Fruit fly (Drosophila melanogaster) whole organism, embryonic: Measurements from ENCODE around the gene E2f1.

Experiments
- Atf6 ChIP-seq: fragments of 200-800 bp; sonication (Bioruptor generic); IDR thresholded peaks from 2 replicates; pipeline ENCODE4 v1.3.6; 2022; ENCODE audit warnings: missing biosample characterization, missing genetic modification characterization
- B-H2 ChIP-seq: fragments of 200-800 bp; sonication (Bioruptor generic); optimal IDR thresholded peaks from 2 replicates; lab custom pipeline; 2018; ENCODE audit warnings: missing biosample characterization, mild to moderate bottlenecking, missing genetic modification characterization
- BEAF-32 ChIP-seq: fragments of 200-800 bp; sonication (Bioruptor generic); optimal IDR thresholded peaks from 3 replicates; lab custom pipeline; 2017; ENCODE audit warnings: missing biosample characterization, missing genetic modification characterization, mild to moderate bottlenecking, moderate library complexity, missing genetic modification reagents
- BtbVII ChIP-seq: fragments of 200-800 bp; sonication (Bioruptor generic); optimal IDR thresholded peaks from 3 replicates; lab custom pipeline; 2017; ENCODE audit warnings: missing biosample characterization, mild to moderate bottlenecking, missing genetic modification characterization
- CG10274 ChIP-seq: fragments of 200-800 bp; sonication (Bioruptor generic); optimal IDR thresholded peaks from 3 replicates; lab custom pipeline; 2017; ENCODE audit warnings: missing biosample characterization, mild to moderate bottlenecking, missing genetic modification characterization
- CG11723 ChIP-seq: fragments of 200-800 bp; sonication (Bioruptor generic); optimal IDR thresholded peaks from 2 replicates; lab custom pipeline; 2017; ENCODE audit warnings: missing biosample characterization, mild to moderate bottlenecking, missing genetic modification characterization
- CG12104 ChIP-seq: fragments of 200-800 bp; sonication (Bioruptor generic); optimal IDR thresholded peaks from 3 replicates; lab custom pipeline; 2016; ENCODE audit warnings: missing biosample characterization, missing genetic modification characterization
- CG14014 ChIP-seq: fragments of 200-800 bp; sonication (Bioruptor generic); IDR thresholded peaks from 2 replicates; pipeline ENCODE4 v1.3.6; 2022; ENCODE audit warnings: missing biosample characterization, missing genetic modification characterization
- CG1602 ChIP-seq: fragments of 200-800 bp; sonication (Bioruptor generic); optimal IDR thresholded peaks from 3 replicates; lab custom pipeline; 2016; ENCODE audit warnings: missing biosample characterization, missing genetic modification characterization
- CG18011 ChIP-seq: fragments of 200-800 bp; sonication (Bioruptor generic); optimal IDR thresholded peaks from 2 replicates; lab custom pipeline; 2017; ENCODE audit warnings: missing biosample characterization, missing genetic modification characterization, mild to moderate bottlenecking, moderate library complexity, missing genotype
- CG2129 ChIP-seq: fragments of 200-800 bp; sonication (Bioruptor generic); IDR thresholded peaks from 2 replicates; pipeline ENCODE4 v1.3.6; 2022; ENCODE audit warnings: missing biosample characterization, missing genetic modification characterization; ENCODE audit not compliant: partially characterized antibody
- CG2199 ChIP-seq: fragments of 200-800 bp; sonication (Bioruptor generic); IDR thresholded peaks from 3 replicates; pipeline ENCODE4 v1.3.6; 2022; ENCODE audit warnings: missing biosample characterization, missing genetic modification characterization
- CG3065 ChIP-seq: fragments of 200-800 bp; sonication (Bioruptor generic); optimal IDR thresholded peaks from 2 replicates; lab custom pipeline; 2016; ENCODE audit warnings: missing biosample characterization, missing genetic modification characterization
- CG33557 ChIP-seq: fragments of 200-800 bp; sonication (Bioruptor generic); optimal IDR thresholded peaks from 2 replicates; lab custom pipeline; 2019; ENCODE audit warnings: missing biosample characterization, mild to moderate bottlenecking, missing genetic modification characterization, moderate library complexity
- CG4707 ChIP-seq: fragments of 200-800 bp; sonication (Bioruptor generic); optimal IDR thresholded peaks from 2 replicates; lab custom pipeline; 2018; ENCODE audit warnings: missing biosample characterization, mild to moderate bottlenecking, missing genetic modification characterization, moderate library complexity
- CG4730 ChIP-seq: fragments of 200-800 bp; sonication (Bioruptor generic); IDR thresholded peaks from 2 replicates; pipeline ENCODE4 v1.3.6; 2022; ENCODE audit warnings: missing biosample characterization, missing genetic modification characterization
- CG6765 ChIP-seq: fragments of 200-800 bp; sonication (Bioruptor generic); optimal IDR thresholded peaks from 3 replicates; lab custom pipeline; 2017; ENCODE audit warnings: missing biosample characterization, mild to moderate bottlenecking, missing genetic modification characterization
- CG7372 ChIP-seq: fragments of 200-800 bp; sonication (Bioruptor generic); IDR thresholded peaks from 2 replicates; pipeline ENCODE4 v1.3.6; 2022; ENCODE audit warnings: missing biosample characterization, missing genetic modification characterization
- CG7987 ChIP-seq: fragments of 200-800 bp; sonication (Bioruptor generic); optimal IDR thresholded peaks from 2 replicates; lab custom pipeline; 2018; ENCODE audit warnings: missing biosample characterization, mild to moderate bottlenecking, missing genetic modification characterization, moderate library complexity
- CHES-1-like ChIP-seq: fragments of 200-800 bp; sonication (Bioruptor generic); optimal IDR thresholded peaks from 2 replicates; lab custom pipeline; 2016; ENCODE audit warnings: missing biosample characterization, missing genetic modification characterization
- CoRest ChIP-seq: fragments of 200-800 bp; sonication (Bioruptor generic); optimal IDR thresholded peaks from 3 replicates; lab custom pipeline; 2018; ENCODE audit warnings: missing biosample characterization, mild to moderate bottlenecking, missing genetic modification characterization, moderate library complexity
- D ChIP-seq, 2 experiments: fragments of 200-800 bp in 1 of 2; fragments of >200 bp in 1 of 2; sonication (Bioruptor generic) in 1 of 2; optimal IDR thresholded peaks; 2 replicates in 1 of 2; 3 replicates in 1 of 2; lab custom pipeline; 2017; ENCODE audit warnings: mild to moderate bottlenecking in 1 of 2, missing biosample characterization in 1 of 2, missing genetic modification characterization in 1 of 2, missing genetic modification reagents in 1 of 2
- Dip2 ChIP-seq: fragments of 200-800 bp; sonication (Bioruptor generic); IDR thresholded peaks from 2 replicates; pipeline ENCODE4 v1.3.6; 2022; ENCODE audit warnings: missing biosample characterization, missing genetic modification characterization
- Dip3 ChIP-seq: fragments of 200-800 bp; sonication (Bioruptor generic); optimal IDR thresholded peaks from 3 replicates; lab custom pipeline; 2016; ENCODE audit warnings: missing biosample characterization, missing genetic modification characterization
- Dp ChIP-seq: fragments of 200-800 bp; sonication (Bioruptor generic); optimal IDR thresholded peaks from 2 replicates; lab custom pipeline; 2018; ENCODE audit warnings: missing biosample characterization, mild to moderate bottlenecking, missing genetic modification characterization, moderate library complexity
- Ets65A ChIP-seq: fragments of 200-800 bp; sonication (Bioruptor generic); peaks from one replicate; lab custom pipeline; 2016; ENCODE audit warnings: missing biosample characterization, missing genetic modification characterization
- Hsf ChIP-seq: fragments of 200-800 bp; sonication (Bioruptor generic); optimal IDR thresholded peaks from 3 replicates; lab custom pipeline; 2016; ENCODE audit warnings: missing biosample characterization, missing genetic modification characterization
- NFAT ChIP-seq: fragments of 200-800 bp; sonication (Bioruptor generic); IDR thresholded peaks from 2 replicates; pipeline ENCODE4 v1.3.6; 2022; ENCODE audit warnings: missing biosample characterization, missing genetic modification characterization
- Poxn ChIP-seq: fragments of 200-800 bp; sonication (Bioruptor generic); IDR thresholded peaks from 2 replicates; pipeline ENCODE4 v1.3.6; 2022; ENCODE audit warnings: missing biosample characterization, missing genetic modification characterization
- Ptx1 ChIP-seq: fragments of 200-800 bp; sonication (Bioruptor generic); IDR thresholded peaks from 2 replicates; pipeline ENCODE4 v1.3.6; 2022; ENCODE audit warnings: missing biosample characterization, missing genetic modification characterization
- Rx ChIP-seq: fragments of 200-800 bp; sonication (Bioruptor generic); IDR thresholded peaks from 2 replicates; pipeline ENCODE4 v1.3.6; 2022; ENCODE audit warnings: missing biosample characterization, missing genetic modification characterization
- Scr ChIP-seq: fragments of 200-800 bp; sonication (Bioruptor generic); IDR thresholded peaks from 2 replicates; pipeline ENCODE4 v1.3.6; 2022; ENCODE audit warnings: missing biosample characterization, missing genetic modification characterization; ENCODE audit not compliant: partially characterized antibody
- Vsx1 ChIP-seq: fragments of 200-800 bp; sonication (Bioruptor generic); optimal IDR thresholded peaks from 2 replicates; lab custom pipeline; 2017; ENCODE audit warnings: missing biosample characterization, mild to moderate bottlenecking, missing genetic modification characterization, missing genetic modification reagents
- ab ChIP-seq: fragments of 200-800 bp; sonication (Bioruptor generic); optimal IDR thresholded peaks from 2 replicates; lab custom pipeline; 2016; ENCODE audit warnings: missing biosample characterization, missing genetic modification characterization
- al ChIP-seq: fragments of 200-800 bp; sonication (Bioruptor generic); IDR thresholded peaks from 2 replicates; pipeline ENCODE4 v1.3.6; 2022; ENCODE audit warnings: missing biosample characterization, missing genetic modification characterization
- aop ChIP-seq: fragments of 200-800 bp; sonication (Bioruptor generic); IDR thresholded peaks from 2 replicates; pipeline ENCODE4 v1.3.6; 2022; ENCODE audit warnings: missing biosample characterization, missing genetic modification characterization
- ara ChIP-seq: fragments of 200-800 bp; sonication (Bioruptor generic); IDR thresholded peaks from 2 replicates; pipeline ENCODE4 v1.3.6; 2022; ENCODE audit warnings: missing biosample characterization, missing genetic modification characterization
- bab2 ChIP-seq: fragments of 200-800 bp; sonication (Bioruptor generic); optimal IDR thresholded peaks from 2 replicates; lab custom pipeline; 2016; ENCODE audit warnings: missing biosample characterization, missing genetic modification characterization
- cato ChIP-seq: fragments of 200-800 bp; sonication (Bioruptor generic); optimal IDR thresholded peaks from 2 replicates; lab custom pipeline; 2016; ENCODE audit warnings: missing biosample characterization, missing genetic modification characterization, borderline replicate concordance
- dysf ChIP-seq: fragments of 200-800 bp; sonication (Bioruptor generic); IDR thresholded peaks from 3 replicates; pipeline ENCODE4 v1.3.6; 2022; ENCODE audit warnings: missing biosample characterization, missing genetic modification characterization
- hkb ChIP-seq, 2 experiments: fragments of 200-800 bp in 1 of 2; fragments of >200 bp in 1 of 2; sonication (Bioruptor generic) in 1 of 2; IDR thresholded peaks in 1 of 2; optimal IDR thresholded peaks in 1 of 2; 2 replicates each; pipeline versions ENCODE4 v1.3.6 to Lab custom; 2017 to 2022; ENCODE audit warnings: missing biosample characterization in 1 of 2, missing genetic modification characterization in 1 of 2
- kay ChIP-seq: fragments of 200-800 bp; sonication (Bioruptor generic); optimal IDR thresholded peaks from 2 replicates; lab custom pipeline; 2016; ENCODE audit warnings: missing biosample characterization, missing genetic modification characterization
- klu ChIP-seq: fragments of 200-800 bp; sonication (Bioruptor generic); IDR thresholded peaks from 2 replicates; pipeline ENCODE4 v1.3.6; 2022; ENCODE audit warnings: missing biosample characterization, missing genetic modification characterization
- kni ChIP-seq: fragments of 200-800 bp; sonication (Bioruptor generic); optimal IDR thresholded peaks from 3 replicates; lab custom pipeline; 2017; ENCODE audit warnings: mild to moderate bottlenecking, missing biosample characterization, missing genetic modification reagents, missing genetic modification characterization
- nom ChIP-seq: fragments of 200-800 bp; sonication (Bioruptor generic); optimal IDR thresholded peaks from 2 replicates; lab custom pipeline; 2017; ENCODE audit warnings: missing biosample characterization, missing genetic modification characterization, mild to moderate bottlenecking, moderate library complexity, missing genetic modification reagents
- prd ChIP-seq, 3 experiments: fragments of >200 bp in 2 of 3; fragments of 200-800 bp in 1 of 3; sonication (Bioruptor generic) in 1 of 3; optimal IDR thresholded peaks in 2 of 3; IDR thresholded peaks in 1 of 3; 2 replicates in 2 of 3; 3 replicates in 1 of 3; pipeline versions ENCODE4 v1.3.6 to Lab custom; 2017 to 2022; ENCODE audit warnings: missing biosample characterization in 1 of 3, missing genetic modification characterization in 1 of 3
- seq ChIP-seq: fragments of 200-800 bp; sonication (Bioruptor generic); IDR thresholded peaks from 2 replicates; pipeline ENCODE4 v1.3.6; 2022; ENCODE audit warnings: missing biosample characterization, missing genetic modification characterization
- sim ChIP-seq: fragments of 200-800 bp; sonication (Bioruptor generic); IDR thresholded peaks from 2 replicates; pipeline ENCODE4 v1.3.6; 2022; ENCODE audit warnings: missing biosample characterization, missing genetic modification characterization
- trem ChIP-seq: fragments of 200-800 bp; optimal IDR thresholded peaks from 3 replicates; lab custom pipeline; 2019; ENCODE audit warnings: missing biosample characterization, mild to moderate bottlenecking, missing genetic modification characterization, moderate library complexity
- yki ChIP-seq: fragments of >200 bp; optimal IDR thresholded peaks from 3 replicates; lab custom pipeline; 2018
- zfh1 ChIP-seq: fragments of 200-800 bp; sonication (Bioruptor generic); IDR thresholded peaks from 3 replicates; pipeline ENCODE4 v1.3.6; 2022; ENCODE audit warnings: missing biosample characterization, missing genetic modification characterization

The E2f1 gene

dm6 chr3R:21671636-21672035 is 11.0 kb upstream of the E2f1 start, which contains the start of gene PolA1 (continued):
- TF ChIP-seq cato (GFP tag; lab: Kevin White, UChicago) = no peak
- TF ChIP-seq trem (tag; lab: Kevin White, UChicago) = peak; percentile 95
- no peak for TF ChIP-seq aop (GFP tag; lab: Robert Waterston, UW)
- no peak for TF ChIP-seq ab (GFP tag; lab: Kevin White, UChicago)
- TF ChIP-seq bab2 = peak; percentile 38
- no peak for TF ChIP-seq CG7987 (GFP tag; lab: Kevin White, UChicago)
- TF ChIP-seq Hsf (GFP tag; lab: Kevin White, UChicago) = peak; percentile 52
- no peak for TF ChIP-seq Rx
- TF ChIP-seq Ets65A (GFP tag; lab: Kevin White, UChicago) = peak; percentile 89
- no peak for TF ChIP-seq nom (GFP tag; lab: Kevin White, UChicago)
- TF ChIP-seq CoRest (tag; lab: Kevin White, UChicago) = peak; percentile 72
- TF ChIP-seq CG2199 (GFP tag; lab: Robert Waterston, UW) = no peak
- peak; percentile 97 for TF ChIP-seq Scr (GFP tag; lab: Robert Waterston, UW)
- TF ChIP-seq CG18011 (GFP tag; lab: Kevin White, UChicago) = no peak
- TF ChIP-seq kni (GFP tag; lab: Kevin White, UChicago) = no peak
- no peak for TF ChIP-seq CG10274
- no peak for TF ChIP-seq CG3065
- no peak for TF ChIP-seq Poxn (GFP tag; lab: Robert Waterston, UW)
- no peak for TF ChIP-seq CG4730 (GFP tag; lab: Robert Waterston, UW)
- no peak for TF ChIP-seq CG12104
- TF ChIP-seq hkb (optimal IDR thresholded peaks at IDR 0.05; lab: Kevin White, UChicago) = peak; percentile 37
- no peak for TF ChIP-seq hkb (GFP tag; IDR thresholded peaks at IDR 0.05; lab: Robert Waterston, UW)
- TF ChIP-seq yki (lab: Kevin White, UChicago) = no peak
- TF ChIP-seq Dp (GFP tag; lab: Kevin White, UChicago) = peak; percentile 95
- TF ChIP-seq zfh1 (GFP tag; lab: Robert Waterston, UW) = no peak
- no peak for TF ChIP-seq seq
- TF ChIP-seq Ptx1 (GFP tag; lab: Robert Waterston, UW) = peak; percentile 61; the same call in 1 of the 2 replicates
- TF ChIP-seq Atf6 (GFP tag; lab: Robert Waterston, UW) = no peak
- peak; percentile 10 for TF ChIP-seq kay
- TF ChIP-seq CG2129 (GFP tag; lab: Robert Waterston, UW) = peak; percentile 97
- peak; percentile 33 for TF ChIP-seq CG1602 (GFP tag; lab: Kevin White, UChicago)
- no peak for TF ChIP-seq BtbVII (GFP tag; lab: Kevin White, UChicago)
- peak; percentile 98 for TF ChIP-seq BEAF-32 (GFP tag; lab: Kevin White, UChicago)
- TF ChIP-seq D (optimal IDR thresholded peaks at IDR 0.05; lab: Kevin White, UChicago) = no peak
- no peak for TF ChIP-seq D (GFP tag; optimal IDR thresholded peaks at IDR 0.05; lab: Kevin White, UChicago)
- no peak for TF ChIP-seq CG4707 (GFP tag; lab: Kevin White, UChicago)
- TF ChIP-seq NFAT (GFP tag; lab: Robert Waterston, UW) = no peak
- TF ChIP-seq B-H2 (GFP tag; lab: Kevin White, UChicago) = no peak
- peak; percentile 54 for TF ChIP-seq CHES-1-like (GFP tag; lab: Kevin White, UChicago)
- TF ChIP-seq CG6765 (GFP tag; lab: Kevin White, UChicago) = no peak
- no peak for TF ChIP-seq sim (GFP tag; lab: Robert Waterston, UW)
- 0 out of 2 replicates have a peak, but pooled peaks have one; percentile 7 for TF ChIP-seq CG14014 (GFP tag; lab: Robert Waterston, UW)
- no peak for TF ChIP-seq CG33557
- no peak for TF ChIP-seq dysf (GFP tag; lab: Robert Waterston, UW)
- TF ChIP-seq ara = no peak
- no peak for TF ChIP-seq prd (optimal IDR thresholded peaks at IDR 0.05; lab: Kevin White, UChicago)
- no peak; the same call in 1 of the 3 replicates for TF ChIP-seq prd (GFP tag; IDR thresholded peaks at IDR 0.05; lab: Robert Waterston, UW)
- TF ChIP-seq Vsx1 (GFP tag; lab: Kevin White, UChicago) = no peak
- TF ChIP-seq CG7372 = no peak
- no peak for TF ChIP-seq klu
- no peak for TF ChIP-seq Dip3
- TF ChIP-seq Dip2 (GFP tag; lab: Robert Waterston, UW) = no peak
- no peak for TF ChIP-seq CG11723 (GFP tag; lab: Kevin White, UChicago)
- TF ChIP-seq al (GFP tag; lab: Robert Waterston, UW) = peak; percentile 58
